Fruit fly (Drosophila melanogaster): ENCODE data around the gene sw.

The sw gene

DNA sequence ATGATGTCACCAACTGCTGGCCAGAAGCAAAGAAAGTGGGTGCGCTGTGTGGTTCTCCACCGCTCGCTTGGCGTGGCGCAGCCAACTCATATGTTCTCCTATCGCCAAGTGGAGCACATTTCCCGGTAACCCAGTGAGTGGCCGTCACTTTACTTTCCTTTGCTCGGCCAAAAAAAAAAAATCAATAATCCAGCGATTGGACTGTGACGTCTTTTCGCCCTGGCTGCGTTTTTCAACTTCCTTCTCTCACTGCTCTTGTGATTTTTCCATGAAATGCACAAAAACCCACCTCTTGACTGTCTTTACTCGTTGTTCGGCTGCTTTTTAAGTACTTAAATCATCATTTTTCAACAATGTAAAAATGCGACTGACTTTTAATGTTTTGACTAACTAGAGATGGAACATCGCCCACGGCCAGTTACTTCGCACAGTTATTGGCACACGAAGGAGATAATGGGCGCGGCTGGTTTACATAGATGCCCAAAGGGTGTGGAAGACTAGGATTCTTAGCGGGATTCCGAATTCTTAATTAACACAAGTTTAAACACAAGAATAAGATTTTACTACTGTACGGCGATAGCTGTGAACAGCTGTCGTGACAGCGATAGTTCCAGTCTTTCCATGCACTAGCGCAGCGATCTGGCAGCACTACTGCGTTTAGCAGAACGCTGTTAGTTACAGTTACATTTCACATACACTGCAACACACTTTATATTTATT lies at the start of gene sw:
Gene sw (minus strand): TSS at position 589 of the 720 bp plus-strand sequence.
- TF ChIP-seq fd96Cb (tag; optimal IDR thresholded peaks at IDR 0.05): peak; percentile 15
- no peak for TF ChIP-seq Nf-YB (GFP tag; optimal IDR thresholded peaks at IDR 0.05)
- TF ChIP-seq C15 (GFP tag; IDR thresholded peaks at IDR 0.05): no peak
- no peak for TF ChIP-seq pros (GFP tag; optimal IDR thresholded peaks at IDR 0.05)
- TF ChIP-seq CG12104 (GFP tag; optimal IDR thresholded peaks at IDR 0.05): no peak
- peak; percentile 22 for TF ChIP-seq CG1647 (GFP tag; optimal IDR thresholded peaks at IDR 0.05)
- TF ChIP-seq HLH3B (GFP tag; IDR thresholded peaks at IDR 0.05): peak; percentile 22; the same call in 1 of the 2 replicates
- TF ChIP-seq danr (GFP tag; IDR thresholded peaks at IDR 0.05): 0 out of 2 replicates have a peak, but pooled peaks have one; percentile 8
- peak; percentile 63 for TF ChIP-seq lilli (GFP tag; optimal IDR thresholded peaks at IDR 0.05)
- peak; percentile 66 for TF ChIP-seq CG11504 (tag; optimal IDR thresholded peaks at IDR 0.05)
- TF ChIP-seq CG3995 (GFP tag; optimal IDR thresholded peaks at IDR 0.05): peak; percentile 97
- TF ChIP-seq vnd (GFP tag; IDR thresholded peaks at IDR 0.05; ENCODE audit: partially characterized antibody): peak; percentile 94
- TF ChIP-seq trem (tag; optimal IDR thresholded peaks at IDR 0.05): peak; percentile 62
- no peak for TF ChIP-seq eve (GFP tag; optimal IDR thresholded peaks at IDR 0.05)
- peak; percentile 99 for TF ChIP-seq CG17186 (GFP tag; optimal IDR thresholded peaks at IDR 0.05)
- peak; percentile 74 for TF ChIP-seq al (GFP tag; IDR thresholded peaks at IDR 0.05)
- TF ChIP-seq stc (GFP tag; IDR thresholded peaks at IDR 0.05): 0 out of 2 replicates have a peak, but pooled peaks have one; percentile 22
- no peak for TF ChIP-seq CG1024 (GFP tag; IDR thresholded peaks at IDR 0.05)
- no peak for TF ChIP-seq CG2199 (GFP tag; IDR thresholded peaks at IDR 0.05)
- no peak for TF ChIP-seq jing (GFP tag; optimal IDR thresholded peaks at IDR 0.05)
- peak; percentile 95 for TF ChIP-seq hb (GFP tag; IDR thresholded peaks at IDR 0.05; ENCODE audit: partially characterized antibody)
- TF ChIP-seq CG8359 (GFP tag; optimal IDR thresholded peaks at IDR 0.05; ENCODE audit: borderline replicate concordance): no peak
- peak; percentile 77 for TF ChIP-seq mld (GFP tag; IDR thresholded peaks at IDR 0.05; ENCODE audit: partially characterized antibody)
- peak; percentile 88 for TF ChIP-seq Rfx (GFP tag; IDR thresholded peaks at IDR 0.05)
- no peak for TF ChIP-seq Sry-β (GFP tag; optimal IDR thresholded peaks at IDR 0.05)
- no peak for TF ChIP-seq pfk (GFP tag; optimal IDR thresholded peaks at IDR 0.05)
- TF ChIP-seq dysf (GFP tag; IDR thresholded peaks at IDR 0.05): peak; percentile 83
- TF ChIP-seq CG9797 (GFP tag; optimal IDR thresholded peaks at IDR 0.05): peak; percentile 11
- TF ChIP-seq ATbp (GFP tag; optimal IDR thresholded peaks at IDR 0.05): no peak
- no peak for TF ChIP-seq Hand (GFP tag; optimal IDR thresholded peaks at IDR 0.05)
- no peak for TF ChIP-seq Kr (GFP tag; optimal IDR thresholded peaks at IDR 0.05)
- TF ChIP-seq CG7786 (GFP tag; optimal IDR thresholded peaks at IDR 0.05): peak; percentile 54
- TF ChIP-seq CG11247 (GFP tag; IDR thresholded peaks at IDR 0.05): peak; percentile 45
- peak; percentile 52 for TF ChIP-seq HHEX (GFP tag; optimal IDR thresholded peaks at IDR 0.05)
- TF ChIP-seq CG30403 (GFP tag; optimal IDR thresholded peaks at IDR 0.05): peak; percentile 52
- TF ChIP-seq grau (tag; optimal IDR thresholded peaks at IDR 0.05): peak; percentile 73
- peak; percentile 15 for TF ChIP-seq NC2β (GFP tag; optimal IDR thresholded peaks at IDR 0.05)
- no peak for TF ChIP-seq CG8388 (GFP tag; optimal IDR thresholded peaks at IDR 0.05)
- TF ChIP-seq CG10654 (GFP tag; optimal IDR thresholded peaks at IDR 0.05): peak; percentile 24
- peak; percentile 56; the same call in 1 of the 2 replicates for TF ChIP-seq gsb (GFP tag; IDR thresholded peaks at IDR 0.05)
- TF ChIP-seq nerfin-2 (GFP tag; IDR thresholded peaks at IDR 0.05; ENCODE audit: partially characterized antibody): peak; percentile 75
- peak; percentile 40 for TF ChIP-seq CG9609 (GFP tag; optimal IDR thresholded peaks at IDR 0.05)
- no peak for TF ChIP-seq CG15011 (GFP tag; optimal IDR thresholded peaks at IDR 0.05)
- TF ChIP-seq nerfin-1 (tag; optimal IDR thresholded peaks at IDR 0.05): peak; percentile 39
- peak; percentile 48 for TF ChIP-seq CG3281 (GFP tag; optimal IDR thresholded peaks at IDR 0.05)
- TF ChIP-seq CG12769 (tag; optimal IDR thresholded peaks at IDR 0.05): peak; percentile 76
- no peak for TF ChIP-seq luna (GFP tag; optimal IDR thresholded peaks at IDR 0.05)
- peak; percentile 54; the same call in 2 of the 3 replicates for TF ChIP-seq CG11560 (tag; IDR thresholded peaks at IDR 0.05)
- no peak for TF ChIP-seq CG1832 (GFP tag; optimal IDR thresholded peaks at IDR 0.05)

Data from whole organism, embryonic.